Worm (Caenorhabditis elegans) whole organism, young adult: ENCODE results near the gene pgp-7.

ENCODE experiments used
- B0261.1 ChIP-seq: sonication (generic microtip); optimal IDR thresholded peaks from 2 replicates; lab custom pipeline; 2016; ENCODE audit warnings: mild to moderate bottlenecking, missing genetic modification characterization, moderate library complexity, missing compliant biosample characterization
- C06A6.2 ChIP-seq: fragments of 200-800 bp; sonication (Bioruptor generic); conservative IDR thresholded peaks from 2 replicates; pipeline ENCODE4 v1.3.6; 2022; ENCODE audit warnings: missing genetic modification characterization, missing compliant biosample characterization
- D2030.7 ChIP-seq: fragments of 200-800 bp; sonication (Bioruptor generic); IDR thresholded peaks from 2 replicates; pipeline ENCODE4 v1.3.6; 2022; ENCODE audit warnings: missing genetic modification reagents, missing genetic modification characterization, missing compliant biosample characterization
- aptf-2 ChIP-seq: fragments of 200-800 bp; sonication (Bioruptor generic); conservative IDR thresholded peaks from 2 replicates; pipeline ENCODE4 v1.3.6; 2022; ENCODE audit warnings: missing genetic modification reagents, missing genetic modification characterization, missing compliant biosample characterization
- aptf-3 ChIP-seq: fragments of 200-800 bp; sonication (Bioruptor generic); IDR thresholded peaks from 2 replicates; pipeline ENCODE4 v1.3.6; 2022; ENCODE audit warnings: missing genetic modification characterization, missing compliant biosample characterization
- bed-1 ChIP-seq: fragments of 200-800 bp; sonication (Bioruptor generic); IDR thresholded peaks from 2 replicates; pipeline ENCODE4 v1.3.6; 2022; ENCODE audit warnings: missing genetic modification reagents, missing genetic modification characterization, missing compliant biosample characterization
- cebp-2 ChIP-seq: fragments of 200-800 bp; sonication (Bioruptor generic); IDR thresholded peaks from 2 replicates; pipeline ENCODE4 v1.3.6; 2022; ENCODE audit warnings: missing genetic modification characterization, missing compliant biosample characterization
- egl-44 ChIP-seq: fragments of 200-800 bp; sonication (Bioruptor generic); IDR thresholded peaks from 2 replicates; pipeline ENCODE4 v1.3.6; 2022; ENCODE audit warnings: missing genetic modification reagents, missing genetic modification characterization, missing compliant biosample characterization
- nhr-90 ChIP-seq: sonication (generic microtip); optimal IDR thresholded peaks from 2 replicates; lab custom pipeline; 2016; ENCODE audit warnings: missing genotype, mild to moderate bottlenecking, missing genetic modification characterization, missing compliant biosample characterization
- rpc-1 ChIP-seq, 2 experiments: fragments of 150-350 bp in 1 of 2; sonication (generic microtip) in 1 of 2; optimal IDR thresholded peaks; 2 replicates each; lab custom pipeline; 2014 to 2018; ENCODE audit warnings: missing biosample characterization in 1 of 2, missing genetic modification characterization in 1 of 2, missing genetic modification reagents in 1 of 2, missing genotype in 1 of 2
- sea-2 ChIP-seq: fragments of 200-800 bp; sonication (Bioruptor generic); IDR thresholded peaks from 2 replicates; pipeline ENCODE4 v1.3.6; 2022; ENCODE audit warnings: missing genetic modification characterization, missing compliant biosample characterization
- ztf-22 ChIP-seq: fragments of 200-800 bp; sonication (Bioruptor generic); optimal IDR thresholded peaks from 2 replicates; lab custom pipeline; 2018; ENCODE audit warnings: mild to moderate bottlenecking, missing genetic modification characterization, moderate library complexity, missing compliant biosample characterization

DNA sequence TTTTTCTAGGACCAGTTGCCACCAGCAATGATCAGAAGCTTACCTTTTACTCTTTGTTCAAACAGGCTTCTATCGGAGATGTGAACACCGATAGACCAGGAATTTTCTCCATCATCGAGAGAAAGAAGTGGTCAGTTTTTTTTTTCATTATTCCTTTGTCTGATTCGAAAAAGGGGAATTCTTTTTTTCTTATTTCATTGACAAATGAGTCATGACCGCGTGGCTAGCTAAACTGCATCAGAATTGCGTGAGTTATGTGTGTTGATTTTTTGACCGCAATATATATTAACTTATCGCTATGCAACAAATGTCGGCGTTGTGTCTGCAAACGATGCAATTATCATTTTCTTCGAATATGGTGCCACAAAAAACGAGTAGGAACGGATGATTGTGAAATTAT lies 33.4 kb upstream of the pgp-7 start:
- TF ChIP-seq D2030.7 (GFP tag; lab: Robert Waterston, UW), result no peak
- no peak for TF ChIP-seq aptf-3
- no peak for TF ChIP-seq cebp-2 (GFP tag; lab: Robert Waterston, UW)
- no peak for TF ChIP-seq egl-44 (GFP tag; lab: Robert Waterston, UW)
- no peak for TF ChIP-seq C06A6.2
- no peak for TF ChIP-seq ztf-22 (GFP tag; lab: Kevin White, UChicago)
- no peak for TF ChIP-seq bed-1 (GFP tag; lab: Robert Waterston, UW)
- no peak for TF ChIP-seq sea-2 (GFP tag; lab: Robert Waterston, UW)
- TF ChIP-seq nhr-90 (tag; lab: Kevin White, UChicago), result no peak
- TF ChIP-seq B0261.1 (tag; lab: Kevin White, UChicago), result no peak
- no peak for TF ChIP-seq aptf-2 (GFP tag; lab: Robert Waterston, UW)
- no peak for TF ChIP-seq rpc-1 (optimal IDR thresholded peaks at IDR 0.05; lab: Kevin White, UChicago)
- TF ChIP-seq rpc-1 (tag; optimal IDR thresholded peaks at IDR 0.05; lab: Kevin White, UChicago), result no peak
